3 fruit fly cellular contexts compared by ENCODE assay signal in genomic region chr3L:8765493-8765892, dm6.
A peak's percentile ranks its signal among the peaks of the same experiment; 100 is the strongest.
TF ChIP-seq lines count a peak whose summit lies in the region.

No protein-coding gene starts in this region.

- TF ChIP-seq CTCF in whole organism, embryonic (GFP tag; optimal IDR thresholded peaks at IDR 0.05; lab: Kevin White, UChicago): no peak

TF ChIP-seq in whole organism, embryonic, 481 proteins besides CTCF, POLR2A, EP300 and RAD21 (continues in another document):
- no peak for TF ChIP-seq abd-A (tag; optimal IDR thresholded peaks at IDR 0.05; lab: Kevin White, UChicago)
- no peak for TF ChIP-seq odd (GFP tag; optimal IDR thresholded peaks at IDR 0.05; lab: Kevin White, UChicago)
- no peak for TF ChIP-seq ash1 (GFP tag; optimal IDR thresholded peaks at IDR 0.05; lab: Kevin White, UChicago)
- no peak for TF ChIP-seq CG12769 (tag; optimal IDR thresholded peaks at IDR 0.05; lab: Kevin White, UChicago)
- no peak for TF ChIP-seq Hr39 (optimal IDR thresholded peaks at IDR 0.05; lab: Kevin White, UChicago)
- TF ChIP-seq ase (GFP tag; IDR thresholded peaks at IDR 0.05; lab: Robert Waterston, UW): peak; percentile 31; the same call in 2 of the 3 replicates
- 0 out of 3 replicates have a peak, but pooled peaks have one; percentile 17 for TF ChIP-seq sr (GFP tag; IDR thresholded peaks at IDR 0.05; lab: Robert Waterston, UW)
- TF ChIP-seq danr (GFP tag; IDR thresholded peaks at IDR 0.05; lab: Robert Waterston, UW): no peak
- no peak for TF ChIP-seq en (GFP tag; optimal IDR thresholded peaks at IDR 0.05; lab: Kevin White, UChicago)
- TF ChIP-seq rib (GFP tag; IDR thresholded peaks at IDR 0.05; lab: Robert Waterston, UW): no peak
- TF ChIP-seq chinmo (GFP tag; IDR thresholded peaks at IDR 0.05; lab: Robert Waterston, UW; ENCODE audit: partially characterized antibody): no peak
- TF ChIP-seq Dbx (GFP tag; IDR thresholded peaks at IDR 0.05; lab: Robert Waterston, UW): no peak
- TF ChIP-seq mirr (GFP tag; optimal IDR thresholded peaks at IDR 0.05; lab: Kevin White, UChicago): no peak
- TF ChIP-seq br (optimal IDR thresholded peaks at IDR 0.05; lab: Kevin White, UChicago): no peak
- no peak for TF ChIP-seq tna (GFP tag; IDR thresholded peaks at IDR 0.05; lab: Robert Waterston, UW; ENCODE audit: partially characterized antibody)
- no peak for TF ChIP-seq CG13287 (GFP tag; IDR thresholded peaks at IDR 0.05; lab: Robert Waterston, UW; ENCODE audit: partially characterized antibody)
- TF ChIP-seq HLH54F (GFP tag; optimal IDR thresholded peaks at IDR 0.05; lab: Kevin White, UChicago): no peak
- no peak for TF ChIP-seq NC2α (GFP tag; optimal IDR thresholded peaks at IDR 0.05; lab: Kevin White, UChicago)
- TF ChIP-seq org-1 (GFP tag; optimal IDR thresholded peaks at IDR 0.05; lab: Kevin White, UChicago): no peak
- no peak for TF ChIP-seq pho (GFP tag; optimal IDR thresholded peaks at IDR 0.05; lab: Kevin White, UChicago)
- TF ChIP-seq Dad (GFP tag; optimal IDR thresholded peaks at IDR 0.05; lab: Kevin White, UChicago): no peak
- TF ChIP-seq CG13424 (tag; optimal IDR thresholded peaks at IDR 0.05; lab: Kevin White, UChicago): no peak
- no peak for TF ChIP-seq CG13296 (GFP tag; optimal IDR thresholded peaks at IDR 0.05; lab: Kevin White, UChicago)
- no peak for TF ChIP-seq CG7745 (tag; optimal IDR thresholded peaks at IDR 0.05; lab: Kevin White, UChicago)
- no peak for TF ChIP-seq Nf-YC (tag; optimal IDR thresholded peaks at IDR 0.05; lab: Kevin White, UChicago)
- no peak for TF ChIP-seq Myb (GFP tag; optimal IDR thresholded peaks at IDR 0.05; lab: Kevin White, UChicago)
- TF ChIP-seq CG11398 (GFP tag; optimal IDR thresholded peaks at IDR 0.05; lab: Kevin White, UChicago): no peak
- no peak for TF ChIP-seq Bgb (GFP tag; IDR thresholded peaks at IDR 0.05; lab: Robert Waterston, UW; ENCODE audit: partially characterized antibody)
- TF ChIP-seq ken (GFP tag; IDR thresholded peaks at IDR 0.05; lab: Robert Waterston, UW): peak; percentile 59
- no peak for TF ChIP-seq CG2199 (GFP tag; IDR thresholded peaks at IDR 0.05; lab: Robert Waterston, UW)
- no peak for TF ChIP-seq CG2129 (GFP tag; IDR thresholded peaks at IDR 0.05; lab: Robert Waterston, UW; ENCODE audit: partially characterized antibody)

TF ChIP-seq in whole organism, prepupa, 60 proteins besides CTCF, POLR2A, EP300 and RAD21:
- TF ChIP-seq fd59A (GFP tag; optimal IDR thresholded peaks at IDR 0.05; lab: Kevin White, UChicago) (no peak), CG8119 (GFP tag; IDR thresholded peaks at IDR 0.05; lab: Robert Waterston, UW) (peak; percentile 96), CG6854 (GFP tag; optimal IDR thresholded peaks at IDR 0.05; lab: Kevin White, UChicago) (no peak), Lpt (GFP tag; optimal IDR thresholded peaks at IDR 0.05; lab: Kevin White, UChicago) (peak; percentile 82), svp (GFP tag; lab: Kevin White, UChicago) (no peak), dsx (GFP tag; optimal IDR thresholded peaks at IDR 0.05; lab: Kevin White, UChicago; ENCODE audit: poor library complexity, severe bottlenecking) (peak; percentile 100), CG6163 (GFP tag; IDR thresholded peaks at IDR 0.05; lab: Robert Waterston, UW) (peak; percentile 96), spab (GFP tag; optimal IDR thresholded peaks at IDR 0.05; lab: Kevin White, UChicago) (no peak), CG6276 (GFP tag; optimal IDR thresholded peaks at IDR 0.05; lab: Kevin White, UChicago) (peak; percentile 55), CG4318 (GFP tag; optimal IDR thresholded peaks at IDR 0.05; lab: Kevin White, UChicago) (peak; percentile 9), salr (GFP tag; optimal IDR thresholded peaks at IDR 0.05; lab: Kevin White, UChicago) (peak in 1 of 2 experiments; percentile 20), fd85E (GFP tag; optimal IDR thresholded peaks at IDR 0.05; lab: Kevin White, UChicago) (no peak), Gug (GFP tag; IDR thresholded peaks at IDR 0.05; lab: Robert Waterston, UW) (peak; percentile 93), Hr4 (GFP tag; optimal IDR thresholded peaks at IDR 0.05; lab: Kevin White, UChicago) (peak; percentile 81), CG11294 (GFP tag; IDR thresholded peaks at IDR 0.05; lab: Robert Waterston, UW) (peak; percentile 91), eg (GFP tag; IDR thresholded peaks at IDR 0.05; lab: Robert Waterston, UW) (peak; percentile 97), CG15336 (GFP tag; IDR thresholded peaks at IDR 0.05; lab: Robert Waterston, UW) (peak; percentile 98), Ets96B (tag; optimal IDR thresholded peaks at IDR 0.05; lab: Kevin White, UChicago) (peak; percentile 45), achi (GFP tag; optimal IDR thresholded peaks at IDR 0.05; lab: Kevin White, UChicago) (peak; percentile 42)

TF ChIP-seq in whole organism, pupa, 21 proteins besides CTCF, POLR2A, EP300 and RAD21:
- TF ChIP-seq CG34367 (tag; optimal IDR thresholded peaks at IDR 0.05; lab: Kevin White, UChicago) (peak; percentile 19), Pif1B (GFP tag; optimal IDR thresholded peaks at IDR 0.05; lab: Kevin White, UChicago) (peak; percentile 32), CG32121 (GFP tag; IDR thresholded peaks at IDR 0.05; lab: Robert Waterston, UW) (peak; percentile 97), CG4496 (GFP tag; IDR thresholded peaks at IDR 0.05; lab: Robert Waterston, UW) (peak; percentile 96), CG15710 (tag; optimal IDR thresholded peaks at IDR 0.05; lab: Kevin White, UChicago) (no peak), CG9948 (tag; optimal IDR thresholded peaks at IDR 0.05; lab: Kevin White, UChicago) (peak; percentile 66), CG12605 (GFP tag; IDR thresholded peaks at IDR 0.05; lab: Robert Waterston, UW) (peak; percentile 96), rn (GFP tag; IDR thresholded peaks at IDR 0.05; lab: Robert Waterston, UW) (peak; percentile 91), Ets98B (GFP tag; IDR thresholded peaks at IDR 0.05; lab: Robert Waterston, UW) (peak; percentile 96), Snoo (tag; optimal IDR thresholded peaks at IDR 0.05; lab: Kevin White, UChicago) (no peak), CG13204 (GFP tag; optimal IDR thresholded peaks at IDR 0.05; lab: Kevin White, UChicago) (no peak), Pif1A (GFP tag; optimal IDR thresholded peaks at IDR 0.05; lab: Kevin White, UChicago) (no peak), gl (tag; optimal IDR thresholded peaks at IDR 0.05; lab: Kevin White, UChicago) (no peak), fd96Ca (GFP tag; IDR thresholded peaks at IDR 0.05; lab: Robert Waterston, UW) (peak; percentile 70), D1 (tag; optimal IDR thresholded peaks at IDR 0.05; lab: Kevin White, UChicago) (no peak), CG10348 (GFP tag; IDR thresholded peaks at IDR 0.05; lab: Robert Waterston, UW) (peak; percentile 66), CG14655 (GFP tag; optimal IDR thresholded peaks at IDR 0.05; lab: Kevin White, UChicago) (no peak), CG8301 (tag; optimal IDR thresholded peaks at IDR 0.05; lab: Kevin White, UChicago) (peak; percentile 85), EcR (GFP tag; optimal IDR thresholded peaks at IDR 0.05; lab: Kevin White, UChicago) (no peak), CG17806 (tag; optimal IDR thresholded peaks at IDR 0.05; lab: Kevin White, UChicago) (peak; percentile 71), CG8159 (tag; optimal IDR thresholded peaks at IDR 0.05; lab: Kevin White, UChicago) (no peak)
TF ChIP-seq in whole organism, pupa: peak in this region for 12.

Comparison
In these comparisons a context has a peak if more than half of its experiments do, and no peak if none do; other contexts are left out.
1. Of the 7 proteins assayed by ChIP-seq in both whole organism, embryonic and whole organism, prepupa: peak only in whole organism, embryonic: Sox102F; only in whole organism, prepupa: Gug and Lpt; in both: none; in neither: 4.